Worm (Caenorhabditis elegans) whole organism, mixed stage, embryonic: Measurements from ENCODE around the gene R06B9.5.

Experiments
- blmp-1 ChIP-seq: fragments of 150-350 bp; optimal IDR thresholded peaks from 2 replicates; lab custom pipeline; 2014; ENCODE audit warnings: missing biosample characterization, missing genetic modification characterization
- ceh-83 ChIP-seq: fragments of 200-800 bp; sonication (Bioruptor generic); optimal IDR thresholded peaks from 2 replicates; lab custom pipeline; 2018; ENCODE audit warnings: mild to moderate bottlenecking, missing genetic modification characterization, missing compliant biosample characterization
- ces-1 ChIP-seq: fragments of 150-350 bp; optimal IDR thresholded peaks from 2 replicates; lab custom pipeline; 2014; ENCODE audit warnings: missing biosample characterization, missing genetic modification reagents, missing genetic modification characterization
- lin-13 ChIP-seq: fragments of 150-350 bp; optimal IDR thresholded peaks from 2 replicates; lab custom pipeline; 2014; ENCODE audit warnings: missing biosample characterization, missing genetic modification characterization
- lsy-2 ChIP-seq: fragments of 150-350 bp; optimal IDR thresholded peaks from 2 replicates; lab custom pipeline; 2014; ENCODE audit warnings: missing biosample characterization, missing genetic modification characterization
- mep-1 ChIP-seq: fragments of 150-350 bp; optimal IDR thresholded peaks from 2 replicates; lab custom pipeline; 2017; ENCODE audit warnings: missing biosample characterization, missing genetic modification reagents, missing genetic modification characterization, inconsistent platforms
- nhr-12 ChIP-seq: fragments of 150-350 bp; optimal IDR thresholded peaks from 2 replicates; lab custom pipeline; 2014; ENCODE audit warnings: missing biosample characterization, missing genetic modification characterization
- nhr-28 ChIP-seq: fragments of 150-350 bp; optimal IDR thresholded peaks from 2 replicates; lab custom pipeline; 2014; ENCODE audit warnings: missing biosample characterization, missing genetic modification characterization
- nhr-76 ChIP-seq: sonication (generic microtip); optimal IDR thresholded peaks from 2 replicates; lab custom pipeline; 2017; ENCODE audit warnings: missing biosample characterization, missing genetic modification characterization
- pha-4 ChIP-seq: fragments of 150-350 bp; optimal IDR thresholded peaks from 2 replicates; lab custom pipeline; 2018; ENCODE audit warnings: missing biosample characterization, missing genetic modification reagents, missing genetic modification characterization
- snpc-4 ChIP-seq: fragments of 150-350 bp; optimal IDR thresholded peaks from 2 replicates; lab custom pipeline; 2014; ENCODE audit warnings: missing biosample characterization, missing genetic modification characterization
- sptf-1 ChIP-seq: sonication (generic microtip); optimal IDR thresholded peaks from 2 replicates; lab custom pipeline; 2017; ENCODE audit warnings: mild to moderate bottlenecking, missing genetic modification characterization, moderate library complexity, missing compliant biosample characterization
- unc-62 ChIP-seq: fragments of 150-350 bp; optimal IDR thresholded peaks from 2 replicates; lab custom pipeline; 2014; ENCODE audit warnings: missing biosample characterization, missing genetic modification reagents, missing genetic modification characterization
- ztf-11 ChIP-seq: fragments of 150-350 bp; optimal IDR thresholded peaks from 2 replicates; lab custom pipeline; 2014; ENCODE audit warnings: missing biosample characterization, missing genetic modification characterization

ce11 chrII:13722763-13723162 lies 13.4 kb upstream of the R06B9.5 start, which contains the start of gene Y54G9A.5:
- TF ChIP-seq unc-62 (no peak), nhr-76 (tag; lab: Kevin White, UChicago) (no peak), lin-13 (no peak), mep-1 (tag; lab: Kevin White, UChicago) (no peak), snpc-4 (tag; lab: Kevin White, UChicago) (no peak), ztf-11 (no peak), pha-4 (no peak), blmp-1 (no peak), lsy-2 (tag; lab: Kevin White, UChicago) (no peak), nhr-28 (tag; lab: Kevin White, UChicago) (no peak), sptf-1 (no peak), ces-1 (GFP tag; lab: Kevin White, UChicago) (no peak), ceh-83 (GFP tag; lab: Kevin White, UChicago) (no peak), nhr-12 (no peak)
